Fruit fly (Drosophila melanogaster) whole organism, prepupa: Measurements from ENCODE around the gene CG10877.

Experiments
- Blimp-1 ChIP-seq: fragments of 200-800 bp; sonication (Bioruptor generic); optimal IDR thresholded peaks from 3 replicates; lab custom pipeline; 2017; ENCODE audit warnings: missing biosample characterization, missing genetic modification characterization, mild to moderate bottlenecking, moderate library complexity, missing genetic modification reagents
- CG10669 ChIP-seq: fragments of 200-800 bp; sonication (Bioruptor generic); optimal IDR thresholded peaks from 3 replicates; lab custom pipeline; 2018; ENCODE audit warnings: missing biosample characterization, mild to moderate bottlenecking, missing genetic modification characterization, moderate library complexity
- CG11902 ChIP-seq: fragments of 200-800 bp; sonication (Bioruptor generic); optimal IDR thresholded peaks from 3 replicates; lab custom pipeline; 2016; ENCODE audit warnings: missing biosample characterization, missing genetic modification characterization
- CG1621 ChIP-seq: fragments of 200-800 bp; sonication (Bioruptor generic); optimal IDR thresholded peaks from 3 replicates; lab custom pipeline; 2018; ENCODE audit warnings: missing biosample characterization, mild to moderate bottlenecking, missing genetic modification characterization
- CG3032 ChIP-seq: fragments of 200-800 bp; optimal IDR thresholded peaks from 2 replicates; lab custom pipeline; 2019; ENCODE audit warnings: missing biosample characterization, mild to moderate bottlenecking, missing genetic modification characterization, moderate library complexity
- CG31627 ChIP-seq: fragments of 200-800 bp; sonication (Bioruptor generic); optimal IDR thresholded peaks from 3 replicates; lab custom pipeline; 2016; ENCODE audit warnings: missing biosample characterization, missing genetic modification characterization
- CG32006 ChIP-seq: fragments of 200-800 bp; sonication (Bioruptor generic); optimal IDR thresholded peaks from 3 replicates; lab custom pipeline; 2017; ENCODE audit warnings: missing biosample characterization, mild to moderate bottlenecking, missing genetic modification characterization
- CG34406 ChIP-seq: fragments of 200-800 bp; sonication (Bioruptor generic); optimal IDR thresholded peaks from 3 replicates; lab custom pipeline; 2016; ENCODE audit warnings: missing biosample characterization, missing genetic modification characterization
- CG3919 ChIP-seq: fragments of 200-800 bp; sonication (Bioruptor generic); optimal IDR thresholded peaks from 3 replicates; lab custom pipeline; 2016; ENCODE audit warnings: missing biosample characterization, missing genetic modification characterization
- CG4318 ChIP-seq: fragments of 200-800 bp; sonication (Bioruptor generic); optimal IDR thresholded peaks from 3 replicates; lab custom pipeline; 2017; ENCODE audit warnings: missing biosample characterization, mild to moderate bottlenecking, missing genetic modification characterization
- CG6163 ChIP-seq: fragments of 200-800 bp; sonication (Bioruptor generic); IDR thresholded peaks from 3 replicates; pipeline ENCODE4 v1.3.6; 2022; ENCODE audit warnings: missing biosample characterization, missing genetic modification characterization
- CG6276 ChIP-seq: fragments of 200-800 bp; sonication (Bioruptor generic); optimal IDR thresholded peaks from 2 replicates; lab custom pipeline; 2017; ENCODE audit warnings: missing biosample characterization, mild to moderate bottlenecking, missing genetic modification characterization
- CG6854 ChIP-seq: fragments of 200-800 bp; sonication (Bioruptor generic); optimal IDR thresholded peaks from 2 replicates; lab custom pipeline; 2017; ENCODE audit warnings: missing biosample characterization, mild to moderate bottlenecking, missing genetic modification characterization
- CG7368 ChIP-seq: fragments of 200-800 bp; sonication (Bioruptor generic); optimal IDR thresholded peaks from 3 replicates; lab custom pipeline; 2016; ENCODE audit warnings: missing biosample characterization, missing genetic modification characterization
- CG8119 ChIP-seq: fragments of 200-800 bp; sonication (Bioruptor generic); IDR thresholded peaks from 3 replicates; pipeline ENCODE4 v1.3.6; 2022; ENCODE audit warnings: missing biosample characterization, missing genetic modification characterization
- CG8632 ChIP-seq: fragments of 200-800 bp; sonication (Bioruptor generic); optimal IDR thresholded peaks from 3 replicates; lab custom pipeline; 2016; ENCODE audit warnings: missing biosample characterization, missing genetic modification characterization
- CG9139 ChIP-seq: fragments of 200-800 bp; sonication (Bioruptor generic); optimal IDR thresholded peaks from 3 replicates; lab custom pipeline; 2017; ENCODE audit warnings: missing biosample characterization, mild to moderate bottlenecking, missing genetic modification characterization
- Eip78C ChIP-seq: fragments of 200-800 bp; sonication (Bioruptor generic); peaks from one replicate; lab custom pipeline; 2016; ENCODE audit warnings: missing biosample characterization, missing genetic modification characterization
- Eip93F ChIP-seq: fragments of 200-800 bp; sonication (Bioruptor generic); optimal IDR thresholded peaks from 2 replicates; lab custom pipeline; 2016; ENCODE audit warnings: missing biosample characterization, mild to moderate bottlenecking, missing genetic modification characterization
- Ets21C ChIP-seq: fragments of 200-800 bp; sonication (Bioruptor generic); optimal IDR thresholded peaks from 3 replicates; lab custom pipeline; 2016; ENCODE audit warnings: missing biosample characterization, missing genetic modification characterization
- Ets96B ChIP-seq: fragments of 200-800 bp; optimal IDR thresholded peaks from 2 replicates; lab custom pipeline; 2019; ENCODE audit warnings: missing biosample characterization, mild to moderate bottlenecking, missing genetic modification characterization, moderate library complexity
- Gug ChIP-seq: fragments of 200-800 bp; sonication (Bioruptor generic); IDR thresholded peaks from 2 replicates; pipeline ENCODE4 v1.3.6; 2022; ENCODE audit warnings: missing biosample characterization, missing genetic modification characterization
- Hr38 ChIP-seq: sonication (Bioruptor generic); optimal IDR thresholded peaks from 2 replicates; lab custom pipeline; 2016; ENCODE audit warnings: missing biosample characterization, missing genetic modification characterization
- Hr39 ChIP-seq: fragments of 200-800 bp; sonication (Bioruptor generic); optimal IDR thresholded peaks from 2 replicates; lab custom pipeline; 2016; ENCODE audit warnings: missing biosample characterization, missing genetic modification characterization
- Hr4 ChIP-seq: fragments of 200-800 bp; sonication (Bioruptor generic); optimal IDR thresholded peaks from 3 replicates; lab custom pipeline; 2016; ENCODE audit warnings: missing biosample characterization, missing genetic modification characterization
- Smox ChIP-seq: fragments of 200-800 bp; sonication (Bioruptor generic); optimal IDR thresholded peaks from 3 replicates; lab custom pipeline; 2016; ENCODE audit warnings: missing biosample characterization, missing genetic modification characterization
- Sox102F ChIP-seq: fragments of 200-800 bp; sonication (Bioruptor generic); optimal IDR thresholded peaks from 2 replicates; lab custom pipeline; 2016; ENCODE audit warnings: missing biosample characterization, mild to moderate bottlenecking, missing genetic modification characterization
- Sox14 ChIP-seq: fragments of 200-800 bp; sonication (Bioruptor generic); optimal IDR thresholded peaks from 3 replicates; lab custom pipeline; 2016; ENCODE audit warnings: missing biosample characterization, missing genetic modification characterization
- achi ChIP-seq: fragments of 200-800 bp; sonication (Bioruptor generic); optimal IDR thresholded peaks from 3 replicates; lab custom pipeline; 2016; ENCODE audit warnings: missing biosample characterization, missing genetic modification characterization
- acj6 ChIP-seq: fragments of 200-800 bp; sonication (Bioruptor generic); optimal IDR thresholded peaks from 3 replicates; lab custom pipeline; 2016; ENCODE audit warnings: missing biosample characterization, missing genetic modification characterization
- dac ChIP-seq: fragments of 200-800 bp; sonication (Bioruptor generic); optimal IDR thresholded peaks from 2 replicates; lab custom pipeline; 2017; ENCODE audit warnings: missing biosample characterization, mild to moderate bottlenecking, missing genetic modification characterization
- dsx ChIP-seq: fragments of 200-800 bp; optimal IDR thresholded peaks from 3 replicates; lab custom pipeline; 2019; ENCODE audit warnings: missing biosample characterization, mild to moderate bottlenecking, missing genetic modification characterization, moderate library complexity; ENCODE audit not compliant: poor library complexity, severe bottlenecking
- eg ChIP-seq: fragments of 200-800 bp; sonication (Bioruptor generic); IDR thresholded peaks from 3 replicates; pipeline ENCODE4 v1.3.6; 2022; ENCODE audit warnings: missing biosample characterization, missing genetic modification characterization
- esn ChIP-seq: fragments of 200-800 bp; sonication (Bioruptor generic); optimal IDR thresholded peaks from 2 replicates; lab custom pipeline; 2016; ENCODE audit warnings: missing biosample characterization, mild to moderate bottlenecking, missing genetic modification characterization, moderate library complexity
- fd59A ChIP-seq: fragments of 200-800 bp; sonication (Bioruptor generic); optimal IDR thresholded peaks from 2 replicates; lab custom pipeline; 2017; ENCODE audit warnings: missing biosample characterization, mild to moderate bottlenecking, missing genetic modification characterization, missing genetic modification reagents
- fkh ChIP-seq: fragments of 200-800 bp; sonication (Bioruptor generic); optimal IDR thresholded peaks from 3 replicates; lab custom pipeline; 2017; ENCODE audit warnings: missing biosample characterization, mild to moderate bottlenecking, missing genetic modification characterization, moderate library complexity
- lz ChIP-seq: fragments of 200-800 bp; sonication (Bioruptor generic); optimal IDR thresholded peaks from 3 replicates; lab custom pipeline; 2016; ENCODE audit warnings: missing biosample characterization, missing genetic modification characterization
- net ChIP-seq: fragments of 200-800 bp; sonication (Bioruptor generic); optimal IDR thresholded peaks from 3 replicates; lab custom pipeline; 2016; ENCODE audit warnings: missing biosample characterization, missing genetic modification characterization
- pdm3 ChIP-seq: fragments of 200-800 bp; sonication (Bioruptor generic); optimal IDR thresholded peaks from 3 replicates; lab custom pipeline; 2016; ENCODE audit warnings: missing biosample characterization, missing genetic modification characterization
- spab ChIP-seq: fragments of 200-800 bp; sonication (Bioruptor generic); optimal IDR thresholded peaks from 2 replicates; lab custom pipeline; 2017; ENCODE audit warnings: missing biosample characterization, mild to moderate bottlenecking, missing genetic modification characterization, missing genetic modification reagents
- ss ChIP-seq, 2 experiments: fragments of 200-800 bp; sonication (Bioruptor generic); optimal IDR thresholded peaks; 2 replicates in 1 of 2; 3 replicates in 1 of 2; lab custom pipeline; 2017 to 2018; ENCODE audit warnings: mild to moderate bottlenecking in 2 of 2, missing biosample characterization in 2 of 2, missing genetic modification characterization in 2 of 2, moderate library complexity in 1 of 2
- svp ChIP-seq: fragments of 200-800 bp; sonication (Bioruptor generic); peaks from one replicate; lab custom pipeline; 2016; ENCODE audit warnings: missing biosample characterization, missing genetic modification characterization
- topi ChIP-seq: fragments of 200-800 bp; sonication (Bioruptor generic); optimal IDR thresholded peaks from 3 replicates; lab custom pipeline; 2016; ENCODE audit warnings: missing biosample characterization, missing genetic modification characterization
- vri ChIP-seq: fragments of 200-800 bp; sonication (Bioruptor generic); optimal IDR thresholded peaks from 3 replicates; lab custom pipeline; 2016; ENCODE audit warnings: missing biosample characterization, mild to moderate bottlenecking, missing genetic modification characterization

CG10877 gene

dm6 chr3R:20579816-20580215, 15.9 kb upstream of the CG10877 start, which contains the start of the genes EloB and Srp14 (continued):
- TF ChIP-seq dac (GFP tag; lab: Kevin White, UChicago) (no peak), CG3032 (tag; lab: Kevin White, UChicago) (peak; percentile 82), fkh (peak; percentile 59), CG7368 (GFP tag; lab: Kevin White, UChicago) (no peak), achi (GFP tag; lab: Kevin White, UChicago) (peak; percentile 100), Ets21C (GFP tag; lab: Kevin White, UChicago) (peak; percentile 72), Sox102F (no peak), Eip93F (GFP tag; lab: Kevin White, UChicago) (peak; percentile 74), lz (GFP tag; lab: Kevin White, UChicago) (peak; percentile 84), CG11902 (peak; percentile 61), net (no peak), vri (GFP tag; lab: Kevin White, UChicago) (no peak), CG8119 (GFP tag; lab: Robert Waterston, UW) (peak; percentile 65), CG8632 (GFP tag; lab: Kevin White, UChicago) (peak; percentile 55), CG32006 (GFP tag; lab: Kevin White, UChicago) (no peak), spab (GFP tag; lab: Kevin White, UChicago) (no peak), Sox14 (GFP tag; lab: Kevin White, UChicago) (peak; percentile 86), CG34406 (GFP tag; lab: Kevin White, UChicago) (peak; percentile 60), CG9139 (GFP tag; lab: Kevin White, UChicago) (no peak), CG6276 (GFP tag; lab: Kevin White, UChicago) (no peak), pdm3 (no peak), dsx (GFP tag; lab: Kevin White, UChicago) (peak; percentile 69), Smox (no peak), CG10669 (GFP tag; lab: Kevin White, UChicago) (no peak), svp (GFP tag; lab: Kevin White, UChicago) (peak; percentile 96), Blimp-1 (GFP tag; lab: Kevin White, UChicago) (peak; percentile 31), Ets96B (tag; lab: Kevin White, UChicago) (peak; percentile 67), eg (GFP tag; lab: Robert Waterston, UW) (peak; percentile 80), acj6 (peak; percentile 85), topi (peak; percentile 78), CG31627 (GFP tag; lab: Kevin White, UChicago) (peak; percentile 79), Hr4 (GFP tag; lab: Kevin White, UChicago) (no peak), esn (peak; percentile 89), Hr39 (GFP tag; lab: Kevin White, UChicago) (peak; percentile 85), fd59A (peak; percentile 1), Hr38 (GFP tag; lab: Kevin White, UChicago) (no peak)
- TF ChIP-seq, all 60 proteins: peak for 34

dm6 chr3R:20576789-20577188, 12.9 kb upstream of the CG10877 start, which contains the start of the genes TFAM and CG5412:
TFAM (minus strand) TSS chr3R:20577010.
CG5412 (plus strand) TSS chr3R:20577053.
- TF ChIP-seq CG1621 (peak; percentile 91), Smox (no peak), Sox14 (GFP tag; lab: Kevin White, UChicago) (peak; percentile 4), fkh (peak; percentile 79)

dm6 chr3R:20574535-20574980, 10.7 kb upstream of the CG10877 start:
- no peak for TF ChIP-seq Gug
- TF ChIP-seq svp (GFP tag; lab: Kevin White, UChicago): peak; percentile 38
- no peak for TF ChIP-seq Eip93F (GFP tag; lab: Kevin White, UChicago)
- TF ChIP-seq CG6163: 0 out of 3 replicates have a peak, but pooled peaks have one; percentile 20
- TF ChIP-seq CG6276 (GFP tag; lab: Kevin White, UChicago): no peak
- TF ChIP-seq CG34406 (GFP tag; lab: Kevin White, UChicago): no peak
- no peak for TF ChIP-seq CG8632 (GFP tag; lab: Kevin White, UChicago)
- no peak for TF ChIP-seq dac (GFP tag; lab: Kevin White, UChicago)
- no peak for TF ChIP-seq CG4318 (GFP tag; lab: Kevin White, UChicago)
- TF ChIP-seq dsx (GFP tag; lab: Kevin White, UChicago): no peak
- no peak for TF ChIP-seq vri (GFP tag; lab: Kevin White, UChicago)
- no peak for TF ChIP-seq ss (GFP tag; optimal IDR thresholded peaks at IDR 0.05; lab: Kevin White, UChicago)
- no peak for TF ChIP-seq net
- no peak for TF ChIP-seq Ets96B (tag; lab: Kevin White, UChicago)
- no peak for TF ChIP-seq Sox14 (GFP tag; lab: Kevin White, UChicago)
- TF ChIP-seq CG3919 (GFP tag; lab: Kevin White, UChicago): no peak
- peak; percentile 60 for TF ChIP-seq CG6854 (GFP tag; lab: Kevin White, UChicago)
- TF ChIP-seq fkh: peak; percentile 73
- no peak for TF ChIP-seq CG7368 (GFP tag; lab: Kevin White, UChicago)
- TF ChIP-seq esn: peak; percentile 9
- no peak for TF ChIP-seq achi (GFP tag; lab: Kevin White, UChicago)
- TF ChIP-seq Eip78C (GFP tag; lab: Kevin White, UChicago): peak; percentile 27
